Worm (Caenorhabditis elegans): ENCODE results near the gene aagr-3.
A peak's percentile ranks its signal among the peaks of the same experiment; 100 is the strongest.

The aagr-3 gene

DNA sequence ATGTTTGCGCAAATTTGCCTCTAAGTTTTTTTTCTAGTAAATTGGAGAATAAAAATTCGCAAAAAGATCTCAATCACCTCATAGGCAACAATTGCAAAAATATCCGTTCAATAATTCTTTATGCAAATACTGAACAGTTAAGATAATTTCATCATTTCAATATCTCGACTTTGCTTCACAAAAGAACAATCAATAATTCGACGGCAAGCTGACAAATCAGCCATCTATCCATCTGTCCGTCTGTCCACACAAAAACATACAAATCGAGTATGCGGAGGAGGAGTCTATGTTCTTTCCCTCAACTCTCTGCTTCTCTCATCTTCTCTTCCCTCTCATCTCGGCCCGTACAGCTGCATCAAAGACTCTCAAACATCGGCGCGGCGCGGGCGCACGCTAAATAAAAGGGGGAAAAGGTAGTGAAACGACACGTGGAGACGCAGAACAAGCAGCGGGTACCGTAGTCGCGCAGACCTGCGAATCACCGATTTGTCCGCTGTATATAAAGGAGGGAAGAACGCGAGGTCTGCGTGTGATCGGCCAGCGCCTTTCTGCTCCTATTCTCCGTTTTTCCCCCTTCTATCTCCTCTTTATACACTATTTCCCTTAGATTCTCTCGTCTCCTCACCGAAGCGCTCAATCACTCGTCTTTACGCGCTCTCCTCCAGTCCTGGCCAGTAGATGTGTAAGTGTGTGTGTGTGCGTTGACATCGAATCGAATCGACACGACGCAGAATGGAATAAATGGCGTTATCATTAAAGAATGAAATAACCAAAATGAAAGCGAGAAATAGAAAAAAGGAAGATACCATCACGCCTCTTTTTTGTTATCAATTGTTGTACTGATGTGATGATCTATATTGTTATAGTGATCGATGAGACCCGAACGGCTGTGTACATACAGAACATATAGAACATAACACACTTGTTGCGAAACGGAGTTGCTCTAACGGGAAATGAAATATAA lies 1.7 kb upstream of the aagr-3 start (continued):
- TF ChIP-seq F49E8.2 (tag; optimal IDR thresholded peaks at IDR 0.05; ENCODE audit: borderline replicate concordance) (no peak), dve-1 (tag; optimal IDR thresholded peaks at IDR 0.05; ENCODE audit: insufficient read depth) (peak; percentile 96), madf-5 (GFP tag; IDR thresholded peaks at IDR 0.05) (0 out of 4 replicates have a peak, but pooled peaks of 1 of the 2 experiments have one; percentile 1), lim-7 (GFP tag; IDR thresholded peaks at IDR 0.05) (peak; percentile 40; the same call in 1 of the 2 replicates), F10B5.3 (tag; optimal IDR thresholded peaks at IDR 0.05) (peak; percentile 65), nhr-48 (tag; optimal IDR thresholded peaks at IDR 0.05) (peak; percentile 90), lsy-2 (tag; optimal IDR thresholded peaks at IDR 0.05) (peak; percentile 95 to 98), mdt-29 (GFP tag; IDR thresholded peaks at IDR 0.05) (peak; percentile 30; the same call in 1 of the 2 replicates), duxl-1 (tag; optimal IDR thresholded peaks at IDR 0.05; ENCODE audit: poor library complexity) (peak; percentile 17), nhr-237 (tag; optimal IDR thresholded peaks at IDR 0.05) (peak; percentile 29), ceh-44 (GFP tag; IDR thresholded peaks at IDR 0.05) (peak; percentile 84; the same call in 1 of the 2 replicates), ceh-20 (GFP tag; IDR thresholded peaks at IDR 0.05) (peak; percentile 87), ztf-7 (tag; optimal IDR thresholded peaks at IDR 0.05) (peak; percentile 42), saeg-2 (GFP tag; IDR thresholded peaks at IDR 0.05) (peak; percentile 75; the same call in 1 of the 2 replicates), spr-1 (tag; optimal IDR thresholded peaks at IDR 0.05) (peak; percentile 89), lin-38 (GFP tag; IDR thresholded peaks at IDR 0.05) (peak; percentile 68), tra-1 (GFP tag; IDR thresholded peaks at IDR 0.05) (peak; percentile 83), pha-4 (GFP tag; IDR thresholded peaks at IDR 0.05) (peak; percentile 83), pha-4 (tag; optimal IDR thresholded peaks at IDR 0.05) (peak; percentile 70), nhr-41 (GFP tag; IDR thresholded peaks at IDR 0.05) (no peak)

DNA sequence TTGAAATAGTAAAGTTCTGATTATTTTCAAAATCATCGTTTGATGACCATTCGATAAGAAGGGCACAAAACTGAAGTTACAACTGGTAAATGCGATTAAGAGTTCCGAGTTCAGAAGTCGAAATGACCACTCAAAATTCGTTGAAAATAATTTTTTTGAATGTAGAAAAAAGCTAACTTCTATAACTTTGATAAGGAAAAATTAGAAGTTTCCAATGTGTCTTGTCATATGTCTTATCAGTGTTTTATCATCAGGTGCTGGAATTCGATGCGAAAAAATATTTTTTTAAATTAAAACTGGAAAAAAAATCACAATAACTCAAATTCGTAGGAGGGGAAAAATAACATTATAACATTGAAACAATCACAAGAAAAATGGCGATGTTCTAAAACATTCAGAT lies 3.6 kb downstream of the aagr-3 start:
- TF ChIP-seq gei-8 (GFP tag; optimal IDR thresholded peaks at IDR 0.05), result no peak
- peak; percentile 30; the same call in 1 of the 2 replicates for TF ChIP-seq dmd-6 (GFP tag; IDR thresholded peaks at IDR 0.05)
- no peak for TF ChIP-seq Y75B8A.6 (GFP tag; IDR thresholded peaks at IDR 0.05)
- no peak for TF ChIP-seq F10B5.3 (tag; optimal IDR thresholded peaks at IDR 0.05)
- no peak for TF ChIP-seq Y48G9A.11 (GFP tag; IDR thresholded peaks at IDR 0.05)
- peak; percentile 29 for TF ChIP-seq nhr-28 (tag; optimal IDR thresholded peaks at IDR 0.05)
- TF ChIP-seq pqm-1 (tag; optimal IDR thresholded peaks at IDR 0.05), result peak; percentile 65
- no peak for TF ChIP-seq daf-16 (GFP tag; optimal IDR thresholded peaks at IDR 0.05)
- peak; percentile 55 for TF ChIP-seq daf-16 (tag; optimal IDR thresholded peaks at IDR 0.05)
- peak; percentile 32 for TF ChIP-seq dve-1 (tag; optimal IDR thresholded peaks at IDR 0.05; ENCODE audit: insufficient read depth)
- peak; percentile 17 for TF ChIP-seq hlh-30 (tag; optimal IDR thresholded peaks at IDR 0.05; ENCODE audit: insufficient read depth)
- TF ChIP-seq aha-1 (tag), result peak; percentile 38
- TF ChIP-seq lin-29 (GFP tag; IDR thresholded peaks at IDR 0.05), result no peak
- TF ChIP-seq php-3 (GFP tag; IDR thresholded peaks at IDR 0.05), result no peak
- TF ChIP-seq nhr-76 (tag; optimal IDR thresholded peaks at IDR 0.05), result no peak
- TF ChIP-seq lim-7 (GFP tag; IDR thresholded peaks at IDR 0.05), result no peak
- TF ChIP-seq nhr-6 (tag; optimal IDR thresholded peaks at IDR 0.05), result no peak
- no peak for TF ChIP-seq lsy-2 (tag; optimal IDR thresholded peaks at IDR 0.05)
- peak; percentile 44 for TF ChIP-seq hlh-11 (tag; optimal IDR thresholded peaks at IDR 0.05)
- no peak for TF ChIP-seq ceh-62 (tag; optimal IDR thresholded peaks at IDR 0.05)
